In the genomic region with DNA sequence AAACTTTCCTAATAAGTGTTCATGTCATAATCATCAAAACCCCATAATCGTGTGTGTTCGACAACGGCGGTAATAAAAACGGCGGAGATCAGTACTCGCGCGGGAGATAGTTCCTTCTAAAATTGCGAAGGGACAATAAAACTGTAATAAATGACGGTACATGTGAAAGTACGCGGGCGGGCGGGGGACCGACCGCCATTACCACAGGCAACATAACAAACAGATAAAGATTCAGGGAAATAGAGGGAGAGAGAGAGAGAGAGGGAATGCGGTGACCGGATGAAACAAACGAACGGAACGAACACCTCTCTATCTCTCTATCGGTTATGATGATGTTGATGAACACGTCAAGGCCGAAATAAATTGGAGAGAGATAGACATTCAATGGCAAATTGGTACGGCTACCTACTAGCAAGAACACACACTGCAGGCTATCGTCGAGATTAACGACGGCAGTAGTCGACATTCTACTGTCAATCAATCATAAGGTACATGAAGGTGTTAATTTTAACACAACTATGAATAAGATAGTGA, we compare ENCODE assay signal across 1 worm cellular context.
TF ChIP-seq lines count a peak whose summit lies in the region.

No protein-coding gene starts in this region.

TF ChIP-seq in whole organism, L1 larva, 84 proteins besides CTCF, POLR2A, EP300 and RAD21 (continued from another document):
- TF ChIP-seq mef-2 (tag; optimal IDR thresholded peaks at IDR 0.05; lab: Kevin White, UChicago): no peak
TF ChIP-seq in whole organism, L1 larva: peak in this region for 4.
